Fruit fly (Drosophila melanogaster) whole organism, pupa: ENCODE data around the gene drl.

Source experiments
- CG14655 ChIP-seq: fragments of 200-800 bp; sonication (Bioruptor generic); optimal IDR thresholded peaks from 3 replicates; lab custom pipeline; 2017; ENCODE audit warnings: mild to moderate bottlenecking, missing biosample characterization, missing genetic modification reagents, missing genetic modification characterization
- CG17806 ChIP-seq: fragments of 200-800 bp; sonication (Bioruptor generic); optimal IDR thresholded peaks from 2 replicates; lab custom pipeline; 2018; ENCODE audit warnings: missing biosample characterization, mild to moderate bottlenecking, missing genetic modification characterization, moderate library complexity
- CG8301 ChIP-seq: fragments of 200-800 bp; sonication (Bioruptor generic); optimal IDR thresholded peaks from 2 replicates; lab custom pipeline; 2018; ENCODE audit warnings: missing biosample characterization, mild to moderate bottlenecking, missing genetic modification characterization
- CG9948 ChIP-seq: fragments of 200-800 bp; sonication (Bioruptor generic); optimal IDR thresholded peaks from 2 replicates; lab custom pipeline; 2018; ENCODE audit warnings: missing biosample characterization, mild to moderate bottlenecking, missing genetic modification characterization, moderate library complexity
- D1 ChIP-seq: fragments of 200-800 bp; sonication (Bioruptor generic); optimal IDR thresholded peaks from 2 replicates; lab custom pipeline; 2018; ENCODE audit warnings: missing biosample characterization, mild to moderate bottlenecking, missing genetic modification characterization, moderate library complexity
- EcR ChIP-seq: fragments of 200-800 bp; sonication (Bioruptor generic); optimal IDR thresholded peaks from 3 replicates; lab custom pipeline; 2019; ENCODE audit warnings: missing biosample characterization, missing genetic modification characterization, mild to moderate bottlenecking, moderate library complexity, missing genetic modification reagents
- Ets98B ChIP-seq: fragments of 200-800 bp; sonication (Bioruptor generic); IDR thresholded peaks from 2 replicates; pipeline ENCODE4 v1.3.6; 2022; ENCODE audit warnings: missing biosample characterization, missing genetic modification characterization
- Snoo ChIP-seq: fragments of 200-800 bp; sonication (Bioruptor generic); optimal IDR thresholded peaks from 3 replicates; lab custom pipeline; 2017; ENCODE audit warnings: missing biosample characterization, mild to moderate bottlenecking, missing genetic modification characterization, inconsistent platforms
- gl ChIP-seq: fragments of 200-800 bp; sonication (Bioruptor generic); optimal IDR thresholded peaks from 2 replicates; lab custom pipeline; 2018; ENCODE audit warnings: missing biosample characterization, mild to moderate bottlenecking, missing genetic modification characterization
- rn ChIP-seq: fragments of 200-800 bp; sonication (Bioruptor generic); IDR thresholded peaks from 2 replicates; pipeline ENCODE4 v1.3.6; 2022; ENCODE audit warnings: missing biosample characterization, missing genetic modification characterization

- TF ChIP-seq EcR (GFP tag; lab: Kevin White, UChicago) (no peak), gl (no peak), Ets98B (no peak), CG8301 (no peak), Snoo (tag; lab: Kevin White, UChicago) (no peak), D1 (no peak), CG9948 (peak; percentile 41), rn (GFP tag; lab: Robert Waterston, UW) (no peak), CG17806 (tag; lab: Kevin White, UChicago) (peak; percentile 32), CG14655 (GFP tag; lab: Kevin White, UChicago) (peak; percentile 30)
Observed at dm6 chr2L:19229059-19229458, 38.9 kb downstream of the drl start.
